Fruit fly (Drosophila melanogaster) whole organism, larva: ENCODE data around the gene CG10194.

ENCODE experiments used
- noc ChIP-seq: fragments of 200-800 bp; sonication (Bioruptor generic); optimal IDR thresholded peaks from 3 replicates; lab custom pipeline; 2019; ENCODE audit warnings: missing biosample characterization, mild to moderate bottlenecking, missing genetic modification characterization, moderate library complexity

The CG10194 gene

dm6 chr2L:19455723-19456122, 34.2 kb downstream of the CG10194 start:
- no peak for TF ChIP-seq noc (tag; lab: Kevin White, UChicago)

- no peak for TF ChIP-seq noc (tag; lab: Kevin White, UChicago)
Measured at dm6 chr2L:19455209-19455608, 34.7 kb downstream of the CG10194 start.

- no peak for TF ChIP-seq noc (tag; lab: Kevin White, UChicago)
Measured at dm6 chr2L:19454070-19454751, 35.7 kb downstream of the CG10194 start, which contains the start of gene CG10026. CG10026 (plus strand) TSS chr2L:19454256.

- no peak for TF ChIP-seq noc (tag; lab: Kevin White, UChicago)
Measured at dm6 chr2L:19453381-19453780, 36.5 kb downstream of the CG10194 start, which contains the start of gene Top2. Top2 (minus strand) TSS chr2L:19453490.

dm6 chr2L:19452535-19453317, 37.2 kb downstream of the CG10194 start:
- TF ChIP-seq noc (tag; lab: Kevin White, UChicago): peak; percentile 7

- peak; percentile 91 for TF ChIP-seq noc (tag; lab: Kevin White, UChicago)
Measured at dm6 chr2L:19444734-19445140, 45.2 kb downstream of the CG10194 start, which contains the start of gene Hs2st. Hs2st (minus strand) TSS chr2L:19444750.

dm6 chr2L:19442627-19443026, 47.3 kb downstream of the CG10194 start, which contains the start of gene CG10237:
CG10237 (minus strand) TSS chr2L:19442727.
- no peak for TF ChIP-seq noc (tag; lab: Kevin White, UChicago)

dm6 chr2L:19441791-19442190, 48.1 kb downstream of the CG10194 start, which contains the start of gene RanGAP:
RanGAP (plus strand) TSS chr2L:19441959.
- TF ChIP-seq noc (tag; lab: Kevin White, UChicago): no peak

- no peak for TF ChIP-seq noc (tag; lab: Kevin White, UChicago)
Measured at dm6 chr2L:19441339-19441738, 48.6 kb downstream of the CG10194 start.

- TF ChIP-seq noc (tag; lab: Kevin White, UChicago): no peak
Measured at dm6 chr2L:19440732-19441131, 49.2 kb downstream of the CG10194 start.

dm6 chr2L:19440285-19440684, 49.6 kb downstream of the CG10194 start:
- no peak for TF ChIP-seq noc (tag; lab: Kevin White, UChicago)

- no peak for TF ChIP-seq noc (tag; lab: Kevin White, UChicago)
Measured at dm6 chr2L:19439598-19440230, 50.2 kb downstream of the CG10194 start.

- no peak for TF ChIP-seq noc (tag; lab: Kevin White, UChicago)
Measured at dm6 chr2L:19438685-19439597, 51.0 kb downstream of the CG10194 start.
